Worm (Caenorhabditis elegans) whole organism, L4/young adult: Measurements from ENCODE around the gene R01B10.3.

Source experiments
- dao-5 ChIP-seq: sonication (generic microtip); optimal IDR thresholded peaks from 2 replicates; lab custom pipeline; 2016; ENCODE audit warnings: missing genotype, missing genetic modification characterization, moderate library complexity, missing compliant biosample characterization
- him-1 ChIP-seq: sonication (generic microtip); optimal IDR thresholded peaks from 2 replicates; lab custom pipeline; 2016; ENCODE audit warnings: missing genotype, missing genetic modification reagents, missing genetic modification characterization, missing compliant biosample characterization

- TF ChIP-seq dao-5 (no peak), him-1 (tag; lab: Kevin White, UChicago) (no peak)
Observed at ce11 chrV:6016097-6016496, 28.8 kb downstream of the R01B10.3 start.
